Worm (Caenorhabditis elegans) whole organism, young adult: ENCODE data around the gene T26A5.2.
A peak's percentile ranks its signal among the peaks of the same experiment; 100 is the strongest.

Source experiments
- B0336.3 ChIP-seq: fragments of 200-800 bp; sonication (Bioruptor generic); IDR thresholded peaks from 2 replicates; pipeline ENCODE4 v1.3.6; 2022; ENCODE audit warnings: missing genetic modification characterization, missing compliant biosample characterization
- F10E7.11 ChIP-seq: sonication (generic microtip); optimal IDR thresholded peaks from 2 replicates; lab custom pipeline; 2017; ENCODE audit warnings: mild to moderate bottlenecking, missing genetic modification characterization, moderate library complexity, missing compliant biosample characterization
- F52B5.7 ChIP-seq: sonication (generic microtip); optimal IDR thresholded peaks from 2 replicates; lab custom pipeline; 2016; ENCODE audit warnings: mild to moderate bottlenecking, missing genetic modification characterization, missing compliant biosample characterization
- T07F8.4 ChIP-seq: sonication (generic microtip); optimal IDR thresholded peaks from 2 replicates; lab custom pipeline; 2016; ENCODE audit warnings: mild to moderate bottlenecking, missing genetic modification characterization, moderate library complexity, missing compliant biosample characterization
- T26A5.8 ChIP-seq: sonication (generic microtip); optimal IDR thresholded peaks from 2 replicates; lab custom pipeline; 2016; ENCODE audit warnings: missing genetic modification characterization, missing compliant biosample characterization
- Y56A3A.18 ChIP-seq: fragments of 200-800 bp; sonication (Bioruptor generic); IDR thresholded peaks from 2 replicates; pipeline ENCODE4 v1.3.6; 2022; ENCODE audit warnings: missing genetic modification reagents, missing genetic modification characterization, missing compliant biosample characterization
- Y67H2A.10 ChIP-seq: fragments of 200-800 bp; sonication (Bioruptor generic); conservative IDR thresholded peaks from 2 replicates; pipeline ENCODE4 v1.3.6; 2022; ENCODE audit warnings: missing genetic modification reagents, missing genetic modification characterization, missing compliant biosample characterization
- Y79H2A.3 ChIP-seq: fragments of 200-800 bp; sonication (Bioruptor generic); conservative IDR thresholded peaks from 2 replicates; pipeline ENCODE4 v1.3.6; 2022; ENCODE audit warnings: missing genetic modification reagents, missing genetic modification characterization, missing compliant biosample characterization
- aptf-3 ChIP-seq: fragments of 200-800 bp; sonication (Bioruptor generic); IDR thresholded peaks from 2 replicates; pipeline ENCODE4 v1.3.6; 2022; ENCODE audit warnings: missing genetic modification characterization, missing compliant biosample characterization
- atf-7 ChIP-seq: sonication (generic microtip); optimal IDR thresholded peaks from 2 replicates; lab custom pipeline; 2017; ENCODE audit warnings: mild to moderate bottlenecking, missing genetic modification characterization, missing compliant biosample characterization
- attf-3 ChIP-seq: fragments of 200-800 bp; sonication (Bioruptor generic); conservative IDR thresholded peaks from 2 replicates; pipeline ENCODE4 v1.3.6; 2022; ENCODE audit warnings: missing genetic modification reagents, missing genetic modification characterization, missing compliant biosample characterization
- attf-5 ChIP-seq: fragments of 200-800 bp; sonication (Bioruptor generic); optimal IDR thresholded peaks from 2 replicates; lab custom pipeline; 2018; ENCODE audit warnings: mild to moderate bottlenecking, missing genetic modification characterization, missing compliant biosample characterization
- ccch-3 ChIP-seq: fragments of 200-800 bp; sonication (Bioruptor generic); optimal IDR thresholded peaks from 2 replicates; lab custom pipeline; 2018; ENCODE audit warnings: mild to moderate bottlenecking, missing genetic modification characterization, missing compliant biosample characterization
- cebp-1 ChIP-seq, 2 experiments: fragments of 200-800 bp in 1 of 2; sonication (Bioruptor generic) in 1 of 2; sonication (generic microtip) in 1 of 2; IDR thresholded peaks in 1 of 2; optimal IDR thresholded peaks in 1 of 2; 2 replicates each; pipeline versions ENCODE4 v1.3.6 to Lab custom; 2017 to 2022; ENCODE audit warnings: missing compliant biosample characterization in 2 of 2, missing genetic modification characterization in 2 of 2, mild to moderate bottlenecking in 1 of 2, missing genetic modification reagents in 1 of 2, moderate library complexity in 1 of 2
- ceh-100 ChIP-seq: fragments of 200-800 bp; sonication (Bioruptor generic); IDR thresholded peaks from 2 replicates; pipeline ENCODE4 v1.3.6; 2022; ENCODE audit warnings: missing genetic modification reagents, missing genetic modification characterization, missing compliant biosample characterization
- ceh-40 ChIP-seq: fragments of 200-800 bp; sonication (Bioruptor generic); IDR thresholded peaks from 2 replicates; pipeline ENCODE4 v1.3.6; 2022; ENCODE audit warnings: missing genetic modification characterization, missing compliant biosample characterization
- ceh-58 ChIP-seq: fragments of 200-800 bp; sonication (Bioruptor generic); IDR thresholded peaks from 2 replicates; pipeline ENCODE4 v1.3.6; 2022; ENCODE audit warnings: missing genetic modification characterization, missing compliant biosample characterization
- ceh-79 ChIP-seq: sonication (generic microtip); optimal IDR thresholded peaks from 2 replicates; lab custom pipeline; 2017; ENCODE audit warnings: mild to moderate bottlenecking, missing genetic modification characterization, missing compliant biosample characterization
- dox-1 ChIP-seq: fragments of 200-800 bp; sonication (Bioruptor generic); IDR thresholded peaks from 2 replicates; pipeline ENCODE4 v1.3.6; 2022; ENCODE audit warnings: missing genetic modification reagents, missing genetic modification characterization, missing compliant biosample characterization
- dpff-1 ChIP-seq: sonication (generic microtip); optimal IDR thresholded peaks from 2 replicates; lab custom pipeline; 2017; ENCODE audit warnings: mild to moderate bottlenecking, missing genetic modification characterization, missing compliant biosample characterization
- egrh-3 ChIP-seq: fragments of 200-800 bp; sonication (Bioruptor generic); IDR thresholded peaks from 2 replicates; pipeline ENCODE4 v1.3.6; 2022; ENCODE audit warnings: missing genetic modification reagents, missing genetic modification characterization, missing compliant biosample characterization
- ets-4 ChIP-seq: fragments of 200-800 bp; sonication (Bioruptor generic); optimal IDR thresholded peaks from 2 replicates; lab custom pipeline; 2018; ENCODE audit warnings: mild to moderate bottlenecking, missing genetic modification characterization, missing compliant biosample characterization
- hsf-1 ChIP-seq: fragments of 200-800 bp; sonication (Bioruptor generic); IDR thresholded peaks from 2 replicates; pipeline ENCODE4 v1.3.6; 2022; ENCODE audit warnings: missing genetic modification reagents, missing genetic modification characterization, missing compliant biosample characterization
- lin-35 ChIP-seq, 3 experiments: fragments of 150-350 bp in 2 of 3; sonication (generic microtip) in 1 of 3; optimal IDR thresholded peaks; 2 replicates each; lab custom pipeline; 2014 to 2018; ENCODE audit warnings: missing biosample characterization in 3 of 3, missing genetic modification characterization in 3 of 3, missing genetic modification reagents in 3 of 3
- lin-54 ChIP-seq: fragments of 200-800 bp; sonication (Bioruptor generic); optimal IDR thresholded peaks from 2 replicates; lab custom pipeline; 2018; ENCODE audit warnings: mild to moderate bottlenecking, missing genetic modification characterization, missing compliant biosample characterization
- lir-1 ChIP-seq: fragments of 200-800 bp; sonication (Bioruptor generic); conservative IDR thresholded peaks from 2 replicates; pipeline ENCODE4 v1.3.6; 2022; ENCODE audit warnings: missing genetic modification reagents, missing genetic modification characterization, missing compliant biosample characterization
- lsy-27 ChIP-seq: sonication (generic microtip); optimal IDR thresholded peaks from 2 replicates; lab custom pipeline; 2017; ENCODE audit warnings: missing genetic modification characterization, mild to moderate bottlenecking, missing compliant biosample characterization, antibody characterized with exemption, missing genotype, borderline replicate concordance; ENCODE audit not compliant: insufficient read depth
- mxl-1 ChIP-seq: sonication (generic microtip); optimal IDR thresholded peaks from 2 replicates; lab custom pipeline; 2016; ENCODE audit warnings: missing genetic modification characterization, missing compliant biosample characterization
- nfya-2 ChIP-seq: fragments of 200-800 bp; sonication (Bioruptor generic); IDR thresholded peaks from 2 replicates; pipeline ENCODE4 v1.3.6; 2022; ENCODE audit warnings: missing genetic modification reagents, missing genetic modification characterization, missing compliant biosample characterization
- nhr-179 ChIP-seq: sonication (generic microtip); optimal IDR thresholded peaks from 2 replicates; lab custom pipeline; 2016; ENCODE audit warnings: mild to moderate bottlenecking, missing genetic modification characterization, missing compliant biosample characterization
- nhr-80 ChIP-seq: sonication (generic microtip); optimal IDR thresholded peaks from 2 replicates; lab custom pipeline; 2016; ENCODE audit warnings: missing genetic modification characterization, missing compliant biosample characterization
- pbrm-1 ChIP-seq: fragments of 200-800 bp; sonication (Bioruptor generic); IDR thresholded peaks from 2 replicates; pipeline ENCODE4 v1.3.6; 2022; ENCODE audit warnings: missing genetic modification reagents, missing genetic modification characterization, missing compliant biosample characterization
- rpc-1 ChIP-seq, 2 experiments: fragments of 150-350 bp in 1 of 2; sonication (generic microtip) in 1 of 2; optimal IDR thresholded peaks; 2 replicates each; lab custom pipeline; 2014 to 2018; ENCODE audit warnings: missing biosample characterization in 1 of 2, missing genetic modification characterization in 1 of 2, missing genetic modification reagents in 1 of 2, missing genotype in 1 of 2
- sdz-38 ChIP-seq: sonication (generic microtip); optimal IDR thresholded peaks from 2 replicates; lab custom pipeline; 2016; ENCODE audit warnings: missing genotype, missing genetic modification characterization, missing compliant biosample characterization
- sea-2 ChIP-seq: fragments of 200-800 bp; sonication (Bioruptor generic); IDR thresholded peaks from 2 replicates; pipeline ENCODE4 v1.3.6; 2022; ENCODE audit warnings: missing genetic modification characterization, missing compliant biosample characterization
- somi-1 ChIP-seq: fragments of 200-800 bp; sonication (Bioruptor generic); optimal IDR thresholded peaks from 2 replicates; lab custom pipeline; 2018; ENCODE audit warnings: mild to moderate bottlenecking, missing genetic modification characterization, missing compliant biosample characterization
- zim-3 ChIP-seq: sonication (generic microtip); optimal IDR thresholded peaks from 2 replicates; lab custom pipeline; 2017; ENCODE audit warnings: mild to moderate bottlenecking, missing genetic modification characterization, moderate library complexity, missing compliant biosample characterization
- ztf-18 ChIP-seq: sonication (generic microtip); optimal IDR thresholded peaks from 2 replicates; lab custom pipeline; 2016; ENCODE audit warnings: missing genotype, mild to moderate bottlenecking, missing genetic modification characterization, missing compliant biosample characterization
- ztf-22 ChIP-seq: fragments of 200-800 bp; sonication (Bioruptor generic); optimal IDR thresholded peaks from 2 replicates; lab custom pipeline; 2018; ENCODE audit warnings: mild to moderate bottlenecking, missing genetic modification characterization, moderate library complexity, missing compliant biosample characterization
- ztf-26 ChIP-seq: sonication (generic microtip); optimal IDR thresholded peaks from 2 replicates; lab custom pipeline; 2017; ENCODE audit warnings: missing genetic modification characterization, missing compliant biosample characterization
- ztf-3 ChIP-seq: fragments of 200-800 bp; sonication (Bioruptor generic); optimal IDR thresholded peaks from 2 replicates; lab custom pipeline; 2018; ENCODE audit warnings: mild to moderate bottlenecking, missing genetic modification characterization, missing compliant biosample characterization
- ztf-6 ChIP-seq: fragments of 200-800 bp; sonication (Bioruptor generic); IDR thresholded peaks from 2 replicates; pipeline ENCODE4 v1.3.6; 2022; ENCODE audit warnings: missing genetic modification reagents, missing genetic modification characterization, missing compliant biosample characterization

The T26A5.2 gene

DNA sequence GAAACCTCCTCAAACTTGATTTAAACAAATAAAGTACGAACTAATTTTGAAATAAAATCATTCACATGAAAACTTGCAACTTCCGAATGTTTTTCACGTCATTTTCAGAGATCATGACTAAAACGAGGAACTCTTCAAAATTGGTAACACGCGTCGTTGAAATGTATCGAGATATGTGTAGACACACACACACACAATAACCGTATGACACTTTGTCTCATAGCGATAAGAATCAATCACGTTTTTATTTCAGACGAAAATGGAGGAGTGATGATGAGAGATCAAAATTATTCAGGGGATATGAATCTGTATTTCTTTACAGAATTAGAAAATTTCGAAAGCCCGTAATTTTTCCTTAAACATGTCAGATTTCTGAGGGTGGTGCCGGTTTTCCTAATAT is 44.4 kb upstream of the T26A5.2 start:
- no peak for TF ChIP-seq ceh-79
- no peak for TF ChIP-seq mxl-1 (tag; lab: Kevin White, UChicago)
- peak; percentile 17 for TF ChIP-seq atf-7 (tag; lab: Kevin White, UChicago)
- no peak for TF ChIP-seq rpc-1 (optimal IDR thresholded peaks at IDR 0.05; lab: Kevin White, UChicago)
- no peak for TF ChIP-seq rpc-1 (tag; optimal IDR thresholded peaks at IDR 0.05; lab: Kevin White, UChicago)
- TF ChIP-seq Y79H2A.3 (GFP tag; lab: Robert Waterston, UW), result no peak
- TF ChIP-seq ztf-3, result no peak
- peak; percentile 20 for TF ChIP-seq nhr-80
- TF ChIP-seq cebp-1 (GFP tag; IDR thresholded peaks at IDR 0.05; lab: Robert Waterston, UW), result no peak
- peak; percentile 35 for TF ChIP-seq cebp-1 (tag; optimal IDR thresholded peaks at IDR 0.05; lab: Kevin White, UChicago)
- no peak for TF ChIP-seq F52B5.7 (tag; lab: Kevin White, UChicago)
- no peak for TF ChIP-seq ztf-22 (GFP tag; lab: Kevin White, UChicago)
- TF ChIP-seq ztf-6, result no peak
- TF ChIP-seq Y56A3A.18 (GFP tag; lab: Robert Waterston, UW), result no peak
- peak; percentile 6 for TF ChIP-seq attf-5 (GFP tag; lab: Kevin White, UChicago)
- TF ChIP-seq nhr-179 (tag; lab: Kevin White, UChicago), result no peak
- TF ChIP-seq nfya-2, result no peak
- TF ChIP-seq, all 124 proteins: peak for 4

DNA sequence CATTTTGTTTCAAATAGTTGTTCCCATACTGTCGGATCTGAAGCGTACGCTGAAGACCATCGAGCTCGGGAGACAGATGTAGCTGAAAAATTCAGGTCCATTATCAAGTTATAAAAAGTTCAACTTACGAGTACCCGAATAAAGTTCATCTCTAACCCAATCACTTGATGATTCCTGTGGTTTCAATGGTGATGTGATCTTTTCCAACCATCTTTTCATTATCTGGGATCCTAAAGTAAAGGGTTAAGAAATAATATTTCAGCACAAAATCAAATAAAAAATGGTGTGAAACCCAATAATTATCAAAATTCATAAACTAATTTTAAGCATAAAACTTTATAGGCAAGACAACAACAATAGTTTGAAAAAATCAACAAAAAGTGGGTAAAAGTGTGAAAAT is 39.9 kb upstream of the T26A5.2 start, which contains the start of gene C05D11.8:
TSS of gene C05D11.8 (minus strand) at position 101 of the 400 bp plus-strand sequence.
- TF ChIP-seq ceh-40 (GFP tag; lab: Robert Waterston, UW), result no peak
- no peak for TF ChIP-seq T26A5.8 (tag; lab: Kevin White, UChicago)
- TF ChIP-seq, all 124 proteins: peak for 0

DNA sequence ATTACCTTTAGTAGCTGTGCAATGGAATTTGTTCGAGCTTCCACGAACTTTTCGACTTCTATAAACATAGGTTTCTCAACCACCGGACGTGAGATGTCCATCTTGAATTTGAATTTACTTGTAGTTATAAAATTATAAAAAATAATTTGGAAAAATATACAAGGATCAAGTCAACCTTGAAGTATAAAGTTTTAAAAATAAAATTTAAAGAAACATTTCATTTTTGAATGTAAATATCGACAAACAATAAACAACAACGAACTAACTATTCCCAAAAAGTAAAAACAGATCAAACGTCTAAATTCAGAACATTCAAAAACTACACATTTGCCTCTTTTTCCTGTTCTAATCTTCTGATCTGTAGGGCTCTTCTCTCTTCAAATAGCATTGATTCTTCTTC is 36.3 kb upstream of the T26A5.2 start, which contains the start of gene popl-1:
TSS of gene popl-1 (minus strand) at position 101 of the 400 bp plus-strand sequence.
- TF ChIP-seq lir-1 (GFP tag; lab: Robert Waterston, UW) (no peak), lin-54 (no peak), Y67H2A.10 (GFP tag; lab: Robert Waterston, UW) (no peak), rpc-1 (optimal IDR thresholded peaks at IDR 0.05; lab: Kevin White, UChicago) (no peak), rpc-1 (tag; optimal IDR thresholded peaks at IDR 0.05; lab: Kevin White, UChicago) (no peak), pbrm-1 (GFP tag; lab: Robert Waterston, UW) (no peak), ceh-100 (GFP tag; lab: Robert Waterston, UW) (no peak), somi-1 (GFP tag; lab: Kevin White, UChicago) (no peak), sea-2 (GFP tag; lab: Robert Waterston, UW) (no peak), ccch-3 (GFP tag; lab: Kevin White, UChicago) (no peak)

DNA sequence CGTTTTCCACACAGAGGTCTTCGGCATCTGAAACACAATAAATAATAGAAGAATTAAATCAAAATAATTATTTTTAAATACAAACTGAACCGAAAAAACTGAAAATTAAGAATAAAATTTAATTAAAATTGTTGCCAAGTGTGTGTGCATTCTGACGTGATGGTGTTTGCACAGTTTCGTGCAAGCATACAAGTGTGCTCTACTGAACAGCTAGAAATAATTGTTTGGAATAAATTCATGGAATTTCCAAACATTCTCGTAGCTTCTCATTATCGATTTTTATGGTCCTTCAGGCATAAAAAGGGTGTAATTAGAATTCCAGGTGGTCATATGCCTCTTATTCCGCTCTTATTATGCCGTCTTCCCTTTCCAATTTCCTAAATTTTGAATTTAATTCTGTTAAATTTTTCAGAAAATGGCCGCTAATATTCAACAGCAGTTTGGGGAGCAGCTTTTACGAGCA is 35.3 kb upstream of the T26A5.2 start, which contains the start of the genes mrps-17 and txdc-9:
TSS of gene mrps-17 (minus strand) at position 33 of the 463 bp plus-strand sequence.
TSS of gene txdc-9 (plus strand) at position 413 of the 463 bp plus-strand sequence.
- no peak for TF ChIP-seq ceh-58 (GFP tag; lab: Robert Waterston, UW)
- no peak for TF ChIP-seq ztf-22 (GFP tag; lab: Kevin White, UChicago)
- TF ChIP-seq T07F8.4 (tag; lab: Kevin White, UChicago), result no peak
- TF ChIP-seq egrh-3 (GFP tag; lab: Robert Waterston, UW), result no peak
- no peak for TF ChIP-seq B0336.3
- TF ChIP-seq ztf-18 (tag; lab: Kevin White, UChicago), result peak; percentile 55
- TF ChIP-seq nhr-179 (tag; lab: Kevin White, UChicago), result no peak
- TF ChIP-seq attf-3 (GFP tag; lab: Robert Waterston, UW), result no peak
- TF ChIP-seq ztf-26 (tag; lab: Kevin White, UChicago), result no peak
- 0 out of 2 replicates have a peak, but pooled peaks have one; percentile 27 for TF ChIP-seq hsf-1 (GFP tag; lab: Robert Waterston, UW)
- TF ChIP-seq zim-3 (tag; lab: Kevin White, UChicago), result no peak
- TF ChIP-seq ets-4 (GFP tag; lab: Kevin White, UChicago), result no peak
- no peak for TF ChIP-seq lsy-27 (tag; lab: Kevin White, UChicago)
- TF ChIP-seq sdz-38 (tag; lab: Kevin White, UChicago), result no peak
- TF ChIP-seq ztf-6, result no peak
- no peak for TF ChIP-seq atf-7 (tag; lab: Kevin White, UChicago)
- TF ChIP-seq dox-1 (GFP tag; lab: Robert Waterston, UW), result peak; percentile 40; the same call in 1 of the 2 replicates
- TF ChIP-seq aptf-3, result no peak
- peak in 1 of 3 experiments; percentile 67 for TF ChIP-seq lin-35 (GFP tag; optimal IDR thresholded peaks at IDR 0.05; lab: Kevin White, UChicago)
- no peak for TF ChIP-seq dpff-1
- TF ChIP-seq Y67H2A.10 (GFP tag; lab: Robert Waterston, UW), result no peak
- TF ChIP-seq F10E7.11 (tag; lab: Kevin White, UChicago), result no peak
- TF ChIP-seq ceh-100 (GFP tag; lab: Robert Waterston, UW), result no peak
- no peak for TF ChIP-seq mxl-1 (tag; lab: Kevin White, UChicago)
- no peak for TF ChIP-seq lir-1 (GFP tag; lab: Robert Waterston, UW)
